Fruit fly (Drosophila melanogaster) whole organism, pupa: ENCODE data around the gene dsh.

Source experiments
- CG12605 ChIP-seq: fragments of 200-800 bp; sonication (Bioruptor generic); IDR thresholded peaks from 2 replicates; pipeline ENCODE4 v1.3.6; 2022; ENCODE audit warnings: missing biosample characterization, missing genetic modification characterization
- CG14655 ChIP-seq: fragments of 200-800 bp; sonication (Bioruptor generic); optimal IDR thresholded peaks from 3 replicates; lab custom pipeline; 2017; ENCODE audit warnings: mild to moderate bottlenecking, missing biosample characterization, missing genetic modification reagents, missing genetic modification characterization
- CG8301 ChIP-seq: fragments of 200-800 bp; sonication (Bioruptor generic); optimal IDR thresholded peaks from 2 replicates; lab custom pipeline; 2018; ENCODE audit warnings: missing biosample characterization, mild to moderate bottlenecking, missing genetic modification characterization

dm6 chrX:11338047-11338747, 17.5 kb upstream of the dsh start:
- TF ChIP-seq CG12605 (GFP tag; lab: Robert Waterston, UW) (no peak), CG14655 (GFP tag; lab: Kevin White, UChicago) (no peak), CG8301 (no peak)
